Worm (Caenorhabditis elegans) whole organism, L2 larva: ENCODE data around the gene F47E1.20.

Source experiments
- F13H6.1 ChIP-seq: sonication (generic microtip); optimal IDR thresholded peaks from 2 replicates; lab custom pipeline; 2016; ENCODE audit warnings: missing genetic modification characterization, missing compliant biosample characterization
- egl-27 ChIP-seq: sonication (generic microtip); optimal IDR thresholded peaks from 3 replicates; lab custom pipeline; 2017; ENCODE audit warnings: missing biosample characterization, missing genetic modification reagents, missing genetic modification characterization
- nhr-129 ChIP-seq: fragments of 150-350 bp; optimal IDR thresholded peaks from 2 replicates; lab custom pipeline; 2014; ENCODE audit warnings: missing biosample characterization, missing genetic modification characterization
- nhr-23 ChIP-seq: fragments of 150-350 bp; optimal IDR thresholded peaks from 2 replicates; lab custom pipeline; 2014; ENCODE audit warnings: missing biosample characterization, missing genetic modification reagents, missing genetic modification characterization
- nhr-25 ChIP-seq: fragments of 150-350 bp; sonication (generic microtip); optimal IDR thresholded peaks from 3 replicates; lab custom pipeline; 2014; ENCODE audit warnings: missing biosample characterization, missing genetic modification characterization
- peb-1 ChIP-seq: fragments of 150-350 bp; optimal IDR thresholded peaks from 2 replicates; lab custom pipeline; 2014; ENCODE audit warnings: missing biosample characterization, missing genetic modification characterization
- unc-55 ChIP-seq: fragments of 150-350 bp; sonication (generic microtip); optimal IDR thresholded peaks from 3 replicates; lab custom pipeline; 2014; ENCODE audit warnings: missing biosample characterization, missing genetic modification reagents, missing genetic modification characterization

The F47E1.20 gene

DNA sequence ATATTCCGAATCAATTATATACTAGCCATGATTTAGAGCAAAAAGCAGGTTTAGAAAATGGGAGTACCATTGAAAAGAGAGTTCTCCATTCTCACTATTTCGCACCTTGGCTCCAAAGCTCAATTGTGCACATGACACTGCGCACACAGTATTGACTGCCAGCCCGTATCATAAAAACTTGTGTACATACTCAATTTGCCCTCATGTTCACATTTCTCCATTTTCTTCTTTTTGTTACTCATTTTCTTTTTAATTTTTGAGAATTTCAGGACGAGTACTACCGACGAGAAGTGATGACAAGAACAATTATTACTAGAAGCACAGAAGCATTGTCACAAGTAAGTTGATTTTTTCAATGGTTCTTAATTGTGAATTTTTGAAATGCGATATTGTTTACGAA lies 55.6 kb downstream of the F47E1.20 start:
- TF ChIP-seq F13H6.1 (tag; lab: Kevin White, UChicago), result no peak
- TF ChIP-seq nhr-129 (tag; lab: Kevin White, UChicago), result peak; percentile 17
- TF ChIP-seq nhr-25 (tag; lab: Kevin White, UChicago), result no peak
- no peak for TF ChIP-seq nhr-23 (tag; lab: Kevin White, UChicago)
- no peak for TF ChIP-seq unc-55 (GFP tag; lab: Kevin White, UChicago)
- TF ChIP-seq peb-1 (tag; lab: Kevin White, UChicago), result no peak
- no peak for TF ChIP-seq egl-27 (tag; lab: Kevin White, UChicago)
